Worm (Caenorhabditis elegans): ENCODE data around the gene pcdr-1.

ce11 chrX:15650428-15650827 is 16.1 kb upstream of the pcdr-1 start:
- TF ChIP-seq ztf-4 (tag; optimal IDR thresholded peaks at IDR 0.05) (no peak), nhr-76 (tag; optimal IDR thresholded peaks at IDR 0.05) (no peak), jun-1 (tag; optimal IDR thresholded peaks at IDR 0.05) (no peak), snu-23 (GFP tag; optimal IDR thresholded peaks at IDR 0.05) (no peak), ama-1 (optimal IDR thresholded peaks at IDR 0.05) (no peak), alr-1 (tag; optimal IDR thresholded peaks at IDR 0.05; ENCODE audit: borderline replicate concordance) (no peak), nhr-12 (tag; optimal IDR thresholded peaks at IDR 0.05) (no peak), C04F5.9 (tag; optimal IDR thresholded peaks at IDR 0.05) (no peak), nhr-90 (tag; optimal IDR thresholded peaks at IDR 0.05; ENCODE audit: poor library complexity) (no peak), irx-1 (tag; optimal IDR thresholded peaks at IDR 0.05) (no peak), fos-1 (tag; optimal IDR thresholded peaks at IDR 0.05) (no peak), ceh-82 (tag; optimal IDR thresholded peaks at IDR 0.05) (no peak), sup-37 (GFP tag; optimal IDR thresholded peaks at IDR 0.05) (no peak)
